Worm (Caenorhabditis elegans) whole organism, young adult: ENCODE data around the gene fbxc-33.

Source experiments
- F22D6.2 ChIP-seq: sonication (generic microtip); optimal IDR thresholded peaks from 2 replicates; lab custom pipeline; 2016; ENCODE audit warnings: mild to moderate bottlenecking, missing genetic modification characterization, missing compliant biosample characterization
- F39B2.1 ChIP-seq: fragments of 200-800 bp; sonication (Bioruptor generic); IDR thresholded peaks from 2 replicates; pipeline ENCODE4 v1.3.6; 2022; ENCODE audit warnings: missing genetic modification reagents, missing genetic modification characterization, missing compliant biosample characterization
- F57A8.1 ChIP-seq: fragments of 200-800 bp; sonication (Bioruptor generic); optimal IDR thresholded peaks from 2 replicates; lab custom pipeline; 2018; ENCODE audit warnings: mild to moderate bottlenecking, missing genetic modification characterization, moderate library complexity, missing compliant biosample characterization
- attf-3 ChIP-seq: fragments of 200-800 bp; sonication (Bioruptor generic); conservative IDR thresholded peaks from 2 replicates; pipeline ENCODE4 v1.3.6; 2022; ENCODE audit warnings: missing genetic modification reagents, missing genetic modification characterization, missing compliant biosample characterization
- attf-5 ChIP-seq: fragments of 200-800 bp; sonication (Bioruptor generic); optimal IDR thresholded peaks from 2 replicates; lab custom pipeline; 2018; ENCODE audit warnings: mild to moderate bottlenecking, missing genetic modification characterization, missing compliant biosample characterization
- ceh-27 ChIP-seq: fragments of 200-800 bp; sonication (Bioruptor generic); optimal IDR thresholded peaks from 2 replicates; lab custom pipeline; 2018; ENCODE audit warnings: mild to moderate bottlenecking, missing genetic modification characterization, moderate library complexity, missing compliant biosample characterization
- ceh-79 ChIP-seq: sonication (generic microtip); optimal IDR thresholded peaks from 2 replicates; lab custom pipeline; 2017; ENCODE audit warnings: mild to moderate bottlenecking, missing genetic modification characterization, missing compliant biosample characterization
- ets-4 ChIP-seq: fragments of 200-800 bp; sonication (Bioruptor generic); optimal IDR thresholded peaks from 2 replicates; lab custom pipeline; 2018; ENCODE audit warnings: mild to moderate bottlenecking, missing genetic modification characterization, missing compliant biosample characterization
- hrde-1 ChIP-seq: sonication (generic microtip); optimal IDR thresholded peaks from 2 replicates; lab custom pipeline; 2016; ENCODE audit warnings: missing genetic modification characterization, mild to moderate bottlenecking, missing compliant biosample characterization, moderate library complexity, missing genotype, missing genetic modification reagents, borderline replicate concordance
- lin-26 ChIP-seq: fragments of 200-800 bp; sonication (Bioruptor generic); IDR thresholded peaks from 2 replicates; pipeline ENCODE4 v1.3.6; 2022; ENCODE audit warnings: missing genetic modification reagents, missing genetic modification characterization, missing compliant biosample characterization
- pha-4 ChIP-seq: fragments of 150-350 bp; sonication (generic microtip); optimal IDR thresholded peaks from 2 replicates; lab custom pipeline; 2014; ENCODE audit warnings: missing biosample characterization, missing genetic modification reagents, missing genetic modification characterization
- rcor-1 ChIP-seq: fragments of 200-800 bp; sonication (Bioruptor generic); IDR thresholded peaks from 2 replicates; pipeline ENCODE4 v1.3.6; 2022; ENCODE audit warnings: missing genetic modification reagents, missing genetic modification characterization, missing compliant biosample characterization
- snpc-3.4 ChIP-seq: sonication (generic microtip); optimal IDR thresholded peaks from 2 replicates; lab custom pipeline; 2017; ENCODE audit warnings: missing genetic modification characterization, mild to moderate bottlenecking, missing compliant biosample characterization, antibody characterized with exemption, moderate library complexity, missing genotype, missing genetic modification reagents
- sptf-2 ChIP-seq: fragments of 200-800 bp; sonication (Bioruptor generic); optimal IDR thresholded peaks from 2 replicates; lab custom pipeline; 2018; ENCODE audit warnings: mild to moderate bottlenecking, missing genetic modification characterization, missing compliant biosample characterization

DNA sequence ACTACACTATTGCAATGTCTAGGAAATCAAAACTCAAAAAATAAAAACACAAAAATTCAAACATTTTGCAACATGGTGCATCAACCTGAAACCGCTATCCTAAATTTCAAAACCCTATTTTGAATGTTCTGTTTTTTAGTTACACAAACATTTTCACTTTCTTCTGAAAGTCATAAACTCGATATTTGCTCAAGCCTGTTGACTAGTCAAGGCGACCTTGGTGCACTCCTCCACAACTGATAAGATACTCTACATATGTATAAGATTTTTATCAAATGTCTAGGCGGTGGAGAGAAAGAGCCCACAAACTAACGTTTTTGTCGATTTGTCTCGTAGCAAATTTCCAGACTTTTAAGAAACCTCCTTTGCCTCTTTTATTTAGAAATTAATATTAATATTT is 25.4 kb upstream of the fbxc-33 start, which contains the start of gene T07D3.4:
- TF ChIP-seq lin-26 (GFP tag; lab: Robert Waterston, UW) = no peak
- no peak for TF ChIP-seq snpc-3.4 (tag; lab: Kevin White, UChicago)
- no peak for TF ChIP-seq pha-4
- TF ChIP-seq sptf-2 (GFP tag; lab: Kevin White, UChicago) = no peak
- TF ChIP-seq rcor-1 (GFP tag; lab: Robert Waterston, UW) = no peak
- no peak for TF ChIP-seq attf-3 (GFP tag; lab: Robert Waterston, UW)
- no peak for TF ChIP-seq ceh-27
- no peak for TF ChIP-seq F22D6.2
- TF ChIP-seq attf-5 = no peak
- TF ChIP-seq hrde-1 (tag; lab: Kevin White, UChicago) = no peak
- no peak for TF ChIP-seq ets-4 (GFP tag; lab: Kevin White, UChicago)
- no peak for TF ChIP-seq F39B2.1 (GFP tag; lab: Robert Waterston, UW)
- no peak for TF ChIP-seq F57A8.1 (GFP tag; lab: Kevin White, UChicago)
- no peak for TF ChIP-seq ceh-79 (tag; lab: Kevin White, UChicago)
